Worm (Caenorhabditis elegans): ENCODE data around the gene clik-2.
A peak's percentile ranks its signal among the peaks of the same experiment; 100 is the strongest.

Gene clik-2

ce11 chrX:7653708-7654390 is 35.2 kb downstream of the clik-2 start:
- TF ChIP-seq lin-13 (tag; optimal IDR thresholded peaks at IDR 0.05) = no peak
- no peak for TF ChIP-seq sem-2 (GFP tag; optimal IDR thresholded peaks at IDR 0.05)
- TF ChIP-seq ces-1 (GFP tag; optimal IDR thresholded peaks at IDR 0.05) = peak; percentile 32
- peak; percentile 25 for TF ChIP-seq unc-120 (tag; optimal IDR thresholded peaks at IDR 0.05; ENCODE audit: poor library complexity, severe bottlenecking)

DNA sequence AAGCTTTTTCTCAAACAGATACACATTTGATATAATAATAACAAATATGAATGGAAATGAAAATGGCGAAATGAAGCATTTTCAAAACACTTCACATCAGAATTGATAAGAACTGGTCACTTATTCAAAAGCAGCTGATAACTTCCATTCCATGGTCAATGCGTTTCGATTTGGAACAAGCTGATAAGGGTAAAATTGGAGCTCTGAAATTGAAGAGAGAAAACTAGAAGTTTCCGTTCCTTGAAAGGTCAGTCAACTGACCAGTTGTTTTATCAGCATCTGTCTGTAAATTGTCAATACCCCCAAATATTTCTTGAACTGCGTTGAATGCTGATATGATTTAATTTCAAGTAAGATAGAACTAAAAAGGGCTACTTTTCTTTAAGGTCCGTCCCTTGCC is 36.7 kb downstream of the clik-2 start:
- TF ChIP-seq snpc-4 (tag; optimal IDR thresholded peaks at IDR 0.05) (no peak), ztf-11 (tag; optimal IDR thresholded peaks at IDR 0.05) (no peak), mep-1 (tag; optimal IDR thresholded peaks at IDR 0.05) (no peak), ceh-43 (GFP tag; optimal IDR thresholded peaks at IDR 0.05) (no peak), ceh-39 (tag; optimal IDR thresholded peaks at IDR 0.05) (no peak), unc-62 (GFP tag; optimal IDR thresholded peaks at IDR 0.05) (no peak), zip-8 (tag; optimal IDR thresholded peaks at IDR 0.05) (no peak), lsy-2 (tag; optimal IDR thresholded peaks at IDR 0.05) (no peak), nhr-28 (tag; optimal IDR thresholded peaks at IDR 0.05) (no peak), hlh-1 (tag; optimal IDR thresholded peaks at IDR 0.05) (no peak), elt-3 (tag; optimal IDR thresholded peaks at IDR 0.05) (no peak), sem-2 (GFP tag; optimal IDR thresholded peaks at IDR 0.05) (no peak), ceh-83 (GFP tag; optimal IDR thresholded peaks at IDR 0.05) (no peak), ces-1 (GFP tag; optimal IDR thresholded peaks at IDR 0.05) (no peak), mls-2 (tag; optimal IDR thresholded peaks at IDR 0.05) (no peak)

ce11 chrX:7651219-7651958 is 37.6 kb downstream of the clik-2 start:
- TF ChIP-seq ces-1 (GFP tag; optimal IDR thresholded peaks at IDR 0.05) (peak; percentile 86), lin-13 (tag; optimal IDR thresholded peaks at IDR 0.05) (peak; percentile 25), nhr-237 (tag; optimal IDR thresholded peaks at IDR 0.05) (no peak), unc-120 (tag; optimal IDR thresholded peaks at IDR 0.05; ENCODE audit: poor library complexity, severe bottlenecking) (peak; percentile 64), bed-3 (GFP tag; optimal IDR thresholded peaks at IDR 0.05) (peak; percentile 27), zip-8 (tag; optimal IDR thresholded peaks at IDR 0.05) (peak; percentile 73), mls-2 (tag; optimal IDR thresholded peaks at IDR 0.05) (peak; percentile 38), nhr-2 (tag; optimal IDR thresholded peaks at IDR 0.05) (no peak)

DNA sequence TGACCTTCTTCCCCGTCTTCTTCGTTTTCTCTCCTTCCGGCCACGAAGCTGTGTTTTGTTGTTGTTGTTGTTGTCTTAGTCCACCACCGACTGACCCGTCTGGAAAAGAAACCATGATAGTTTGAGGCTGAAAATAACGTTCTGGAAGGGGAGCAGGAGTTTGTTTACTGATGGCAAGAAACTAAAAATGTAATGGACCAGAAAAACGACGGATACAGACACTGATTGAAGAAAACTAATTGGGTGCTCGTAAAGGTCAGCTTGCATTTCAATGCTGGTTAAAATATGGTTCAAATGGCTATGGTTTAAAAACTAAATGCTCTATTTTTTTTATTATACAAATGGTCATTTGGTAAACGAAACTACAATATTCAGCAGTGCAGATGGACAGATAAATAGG is 43.7 kb downstream of the clik-2 start, which contains the start of gene F26A10.2:
F26A10.2 (minus strand) TSS at position 101 of the 400 bp plus-strand sequence.
- TF ChIP-seq sptf-1 (tag; optimal IDR thresholded peaks at IDR 0.05) (no peak), hlh-1 (tag; optimal IDR thresholded peaks at IDR 0.05) (no peak), unc-39 (tag; optimal IDR thresholded peaks at IDR 0.05) (no peak), sem-2 (GFP tag; optimal IDR thresholded peaks at IDR 0.05) (no peak), lin-32 (GFP tag; optimal IDR thresholded peaks at IDR 0.05) (no peak), elt-3 (tag; optimal IDR thresholded peaks at IDR 0.05) (no peak), ceh-39 (tag; optimal IDR thresholded peaks at IDR 0.05) (no peak), elt-1 (tag; optimal IDR thresholded peaks at IDR 0.05; ENCODE audit: borderline replicate concordance, insufficient read depth) (no peak), M03D4.4 (tag; optimal IDR thresholded peaks at IDR 0.05) (no peak), nhr-12 (tag; optimal IDR thresholded peaks at IDR 0.05) (no peak), unc-120 (tag; optimal IDR thresholded peaks at IDR 0.05; ENCODE audit: poor library complexity, severe bottlenecking) (no peak), cnd-1 (tag; optimal IDR thresholded peaks at IDR 0.05) (no peak), nhr-76 (tag; optimal IDR thresholded peaks at IDR 0.05) (no peak), ham-2 (GFP tag; optimal IDR thresholded peaks at IDR 0.05) (no peak), unc-62 (GFP tag; optimal IDR thresholded peaks at IDR 0.05) (no peak), nhr-237 (tag; optimal IDR thresholded peaks at IDR 0.05) (no peak)

ce11 chrX:7640811-7641210 is 48.2 kb downstream of the clik-2 start:
- TF ChIP-seq unc-62 (GFP tag; optimal IDR thresholded peaks at IDR 0.05) (peak; percentile 72), mep-1 (tag; optimal IDR thresholded peaks at IDR 0.05) (no peak), ceh-83 (GFP tag; optimal IDR thresholded peaks at IDR 0.05) (no peak), elt-1 (tag; optimal IDR thresholded peaks at IDR 0.05; ENCODE audit: borderline replicate concordance, insufficient read depth) (peak; percentile 92), tbx-8 (GFP tag; optimal IDR thresholded peaks at IDR 0.05) (no peak), ham-2 (GFP tag; optimal IDR thresholded peaks at IDR 0.05) (no peak), nhr-28 (tag; optimal IDR thresholded peaks at IDR 0.05) (no peak), ceh-43 (GFP tag; optimal IDR thresholded peaks at IDR 0.05) (no peak), nhr-76 (tag; optimal IDR thresholded peaks at IDR 0.05) (no peak), zip-8 (tag; optimal IDR thresholded peaks at IDR 0.05) (peak; percentile 57), nhr-2 (tag; optimal IDR thresholded peaks at IDR 0.05) (peak; percentile 94), hlh-1 (tag; optimal IDR thresholded peaks at IDR 0.05) (no peak), bed-3 (GFP tag; optimal IDR thresholded peaks at IDR 0.05) (no peak), elt-3 (tag; optimal IDR thresholded peaks at IDR 0.05) (no peak), ceh-39 (tag; optimal IDR thresholded peaks at IDR 0.05) (no peak), mls-2 (tag; optimal IDR thresholded peaks at IDR 0.05) (no peak), ces-1 (GFP tag; optimal IDR thresholded peaks at IDR 0.05) (no peak), unc-120 (tag; optimal IDR thresholded peaks at IDR 0.05; ENCODE audit: poor library complexity, severe bottlenecking) (no peak), M03D4.4 (tag; optimal IDR thresholded peaks at IDR 0.05) (no peak), lin-13 (tag; optimal IDR thresholded peaks at IDR 0.05) (no peak)
